Worm (Caenorhabditis elegans) whole organism, early embryonic: ENCODE results near the gene daf-19.

Source experiments
- B0310.2 ChIP-seq: sonication (generic microtip); optimal IDR thresholded peaks from 2 replicates; lab custom pipeline; 2016; ENCODE audit warnings: mild to moderate bottlenecking, missing genetic modification characterization, missing compliant biosample characterization
- F13C5.2 ChIP-seq: sonication (generic microtip); optimal IDR thresholded peaks from 2 replicates; lab custom pipeline; 2017; ENCODE audit warnings: mild to moderate bottlenecking, missing genetic modification characterization, inconsistent platforms, missing compliant biosample characterization
- aly-1 ChIP-seq: sonication (generic microtip); optimal IDR thresholded peaks from 2 replicates; lab custom pipeline; 2016; ENCODE audit warnings: missing genetic modification characterization, missing compliant biosample characterization
- ama-1 ChIP-seq: fragments of 150-350 bp; optimal IDR thresholded peaks from 2 replicates; lab custom pipeline; 2014
- ceh-13 ChIP-seq: fragments of 200-800 bp; sonication (Bioruptor generic); optimal IDR thresholded peaks from 2 replicates; lab custom pipeline; 2018; ENCODE audit warnings: mild to moderate bottlenecking, missing genetic modification characterization, missing compliant biosample characterization
- ceh-36 ChIP-seq: sonication (generic microtip); optimal IDR thresholded peaks from 2 replicates; lab custom pipeline; 2016; ENCODE audit warnings: missing genetic modification characterization, inconsistent platforms, missing compliant biosample characterization
- ets-7 ChIP-seq: sonication (generic microtip); optimal IDR thresholded peaks from 2 replicates; lab custom pipeline; 2016; ENCODE audit warnings: missing genotype, missing genetic modification characterization, missing compliant biosample characterization
- flt-1 ChIP-seq: fragments of 200-800 bp; sonication (Bioruptor generic); IDR thresholded peaks from 2 replicates; pipeline ENCODE4 v1.3.6; 2022; ENCODE audit warnings: missing genetic modification characterization, missing compliant biosample characterization
- hmbx-1 ChIP-seq: sonication (generic microtip); optimal IDR thresholded peaks from 2 replicates; lab custom pipeline; 2016; ENCODE audit warnings: mild to moderate bottlenecking, missing genetic modification characterization, missing compliant biosample characterization
- hmg-4 ChIP-seq: fragments of 200-800 bp; sonication (Bioruptor generic); optimal IDR thresholded peaks from 2 replicates; lab custom pipeline; 2018; ENCODE audit warnings: mild to moderate bottlenecking, missing genetic modification characterization, missing compliant biosample characterization
- hnd-1 ChIP-seq: sonication (generic microtip); optimal IDR thresholded peaks from 2 replicates; lab custom pipeline; 2016; ENCODE audit warnings: missing genetic modification characterization, missing compliant biosample characterization
- pes-1 ChIP-seq: fragments of 200-800 bp; sonication (Bioruptor generic); IDR thresholded peaks from 2 replicates; pipeline ENCODE4 v1.3.6; 2022; ENCODE audit warnings: missing genetic modification reagents, missing genetic modification characterization, missing compliant biosample characterization
- scrt-1 ChIP-seq: fragments of 200-800 bp; sonication (Bioruptor generic); IDR thresholded peaks from 2 replicates; pipeline ENCODE4 v1.3.6; 2022; ENCODE audit warnings: missing genetic modification characterization, missing compliant biosample characterization
- sea-1 ChIP-seq: fragments of 200-800 bp; sonication (Bioruptor generic); conservative IDR thresholded peaks from 2 replicates; pipeline ENCODE4 v1.3.6; 2022; ENCODE audit warnings: missing genetic modification characterization, missing compliant biosample characterization
- tbx-11 ChIP-seq: fragments of 200-800 bp; sonication (Bioruptor generic); IDR thresholded peaks from 2 replicates; pipeline ENCODE4 v1.3.6; 2022; ENCODE audit warnings: missing genetic modification characterization, missing compliant biosample characterization
- tbx-37 ChIP-seq: fragments of 200-800 bp; sonication (Bioruptor generic); conservative IDR thresholded peaks from 2 replicates; pipeline ENCODE4 v1.3.6; 2022; ENCODE audit warnings: missing genetic modification reagents, missing genetic modification characterization, missing compliant biosample characterization
- tra-4 ChIP-seq: sonication (generic microtip); optimal IDR thresholded peaks from 2 replicates; lab custom pipeline; 2017; ENCODE audit warnings: missing genetic modification characterization, missing compliant biosample characterization

Gene daf-19

DNA sequence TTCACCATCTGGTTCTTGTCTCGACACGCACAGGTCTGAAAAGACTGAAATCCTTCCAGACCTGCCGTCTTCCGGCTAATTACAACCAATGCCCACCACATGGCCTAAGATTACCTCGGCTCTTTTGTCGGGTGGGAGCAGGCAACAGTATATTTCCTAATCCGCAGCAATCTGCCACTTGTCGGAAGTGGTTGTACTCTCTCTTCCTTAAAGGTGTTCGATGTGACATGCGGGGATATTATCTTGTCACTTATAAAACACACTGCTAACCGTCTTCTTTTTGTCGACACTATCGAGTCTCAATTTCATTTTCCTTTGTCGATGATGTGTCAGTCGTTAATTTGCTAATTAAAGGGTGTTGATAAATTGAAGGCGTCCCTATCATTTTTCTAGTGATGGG lies 25.1 kb downstream of the daf-19 start, which contains the start of gene F27E5.3:
F27E5.3 (minus strand) TSS at position 101 of the 400 bp plus-strand sequence.
- TF ChIP-seq F13C5.2 (tag; lab: Kevin White, UChicago), result no peak
- no peak for TF ChIP-seq flt-1 (GFP tag; lab: Robert Waterston, UW)
- TF ChIP-seq sea-1 (GFP tag; lab: Robert Waterston, UW), result no peak
- TF ChIP-seq tbx-11 (GFP tag; lab: Robert Waterston, UW), result no peak
- no peak for TF ChIP-seq hmbx-1 (tag; lab: Kevin White, UChicago)
- TF ChIP-seq ceh-36 (tag; lab: Kevin White, UChicago), result no peak
- TF ChIP-seq scrt-1 (GFP tag; lab: Robert Waterston, UW), result no peak

DNA sequence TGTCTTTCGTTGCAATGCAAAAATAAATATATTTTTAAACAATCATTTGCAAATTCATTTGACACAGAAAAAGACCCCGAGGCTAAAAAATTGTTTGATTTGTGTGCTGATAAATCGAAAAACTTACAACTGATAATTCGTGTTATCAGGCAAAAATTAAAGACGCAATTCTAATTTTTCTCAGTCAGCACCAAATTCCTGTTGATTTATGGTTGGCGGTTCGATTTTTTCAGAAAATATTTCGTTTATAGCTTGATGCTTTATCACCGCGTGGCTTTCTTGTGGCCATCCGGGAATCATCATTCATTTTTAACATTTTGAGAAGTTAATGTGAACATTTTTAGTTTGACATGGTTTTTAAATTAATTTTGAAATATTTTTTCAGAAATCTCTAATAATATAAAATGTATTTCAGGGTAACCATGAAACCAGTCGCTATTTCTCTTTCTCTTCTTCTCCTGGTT lies 29.9 kb downstream of the daf-19 start, which contains the start of gene asah-2:
asah-2 (plus strand) TSS at position 414 of the 464 bp plus-strand sequence.
- TF ChIP-seq ceh-13 (GFP tag; lab: Kevin White, UChicago), result no peak
- TF ChIP-seq ama-1 (lab: Kevin White, UChicago), result no peak
- TF ChIP-seq aly-1 (tag; lab: Kevin White, UChicago), result no peak
- no peak for TF ChIP-seq ceh-36 (tag; lab: Kevin White, UChicago)
- TF ChIP-seq tra-4, result no peak
- TF ChIP-seq B0310.2, result no peak
- no peak for TF ChIP-seq hnd-1
- no peak for TF ChIP-seq F13C5.2 (tag; lab: Kevin White, UChicago)
- TF ChIP-seq sea-1 (GFP tag; lab: Robert Waterston, UW), result no peak
- TF ChIP-seq tbx-37 (GFP tag; lab: Robert Waterston, UW), result no peak
- no peak for TF ChIP-seq hmg-4
- no peak for TF ChIP-seq pes-1 (GFP tag; lab: Robert Waterston, UW)
- no peak for TF ChIP-seq tbx-11 (GFP tag; lab: Robert Waterston, UW)
- TF ChIP-seq scrt-1 (GFP tag; lab: Robert Waterston, UW), result no peak

DNA sequence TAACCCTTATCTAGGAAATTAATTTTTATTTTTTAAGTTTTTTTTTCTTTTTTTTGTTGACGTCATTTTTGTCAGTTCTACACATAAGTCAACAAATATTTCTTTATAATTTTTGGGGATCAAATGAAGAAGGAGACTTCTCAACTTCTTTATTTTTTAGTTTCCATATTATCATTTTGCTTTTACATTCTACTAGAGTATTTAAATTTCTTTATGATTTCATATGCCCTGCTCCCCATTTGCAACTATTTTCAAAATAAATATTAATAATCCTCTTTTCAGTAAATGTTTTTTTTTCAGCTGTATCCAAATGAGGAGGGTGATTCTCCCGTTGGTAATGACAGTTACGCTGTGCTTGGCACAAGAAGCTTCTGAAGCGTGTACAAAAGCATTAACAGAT lies 31.8 kb downstream of the daf-19 start, which contains the start of gene phg-1:
phg-1 (plus strand) TSS at position 301 of the 400 bp plus-strand sequence.
- TF ChIP-seq ceh-13 (GFP tag; lab: Kevin White, UChicago), result no peak
- TF ChIP-seq flt-1 (GFP tag; lab: Robert Waterston, UW), result no peak
- TF ChIP-seq pes-1 (GFP tag; lab: Robert Waterston, UW), result no peak
- no peak for TF ChIP-seq hnd-1
- no peak for TF ChIP-seq aly-1 (tag; lab: Kevin White, UChicago)
- no peak for TF ChIP-seq F13C5.2 (tag; lab: Kevin White, UChicago)
- no peak for TF ChIP-seq ama-1 (lab: Kevin White, UChicago)
- TF ChIP-seq ets-7, result no peak
- no peak for TF ChIP-seq hmg-4
- no peak for TF ChIP-seq ceh-36 (tag; lab: Kevin White, UChicago)
- no peak for TF ChIP-seq scrt-1 (GFP tag; lab: Robert Waterston, UW)
- no peak for TF ChIP-seq tbx-37 (GFP tag; lab: Robert Waterston, UW)
- no peak for TF ChIP-seq sea-1 (GFP tag; lab: Robert Waterston, UW)
- no peak for TF ChIP-seq B0310.2
- no peak for TF ChIP-seq hmbx-1 (tag; lab: Kevin White, UChicago)
- TF ChIP-seq tra-4, result no peak
- no peak for TF ChIP-seq tbx-11 (GFP tag; lab: Robert Waterston, UW)

DNA sequence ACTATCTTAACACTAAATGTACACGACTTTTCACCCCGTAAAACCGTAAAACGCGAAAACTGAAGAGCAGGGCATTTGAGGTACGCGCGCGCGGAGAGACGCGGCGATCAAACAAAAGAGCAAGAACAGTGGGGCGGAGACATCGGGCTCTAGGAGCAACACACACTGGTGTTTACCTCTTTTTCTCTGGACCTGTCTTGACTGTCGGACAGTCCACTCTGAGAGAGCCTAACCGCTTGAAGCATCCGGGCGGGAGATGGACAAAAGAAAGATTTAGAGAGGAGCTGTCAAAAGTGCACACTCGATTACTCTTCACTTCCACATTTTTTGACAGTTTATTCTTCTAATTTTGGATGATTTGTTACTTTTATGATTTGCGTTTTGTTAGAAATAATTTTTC lies 32.4 kb downstream of the daf-19 start:
- no peak for TF ChIP-seq hnd-1
- TF ChIP-seq pes-1 (GFP tag; lab: Robert Waterston, UW), result no peak
- TF ChIP-seq scrt-1 (GFP tag; lab: Robert Waterston, UW), result no peak
- no peak for TF ChIP-seq B0310.2
- TF ChIP-seq F13C5.2 (tag; lab: Kevin White, UChicago), result no peak
- TF ChIP-seq sea-1 (GFP tag; lab: Robert Waterston, UW), result no peak
- no peak for TF ChIP-seq hmg-4
- no peak for TF ChIP-seq tra-4
- TF ChIP-seq tbx-11 (GFP tag; lab: Robert Waterston, UW), result no peak
- TF ChIP-seq ceh-13 (GFP tag; lab: Kevin White, UChicago), result no peak
- no peak for TF ChIP-seq ceh-36 (tag; lab: Kevin White, UChicago)
- TF ChIP-seq ama-1 (lab: Kevin White, UChicago), result no peak
- TF ChIP-seq aly-1 (tag; lab: Kevin White, UChicago), result no peak
- TF ChIP-seq flt-1 (GFP tag; lab: Robert Waterston, UW), result no peak
- TF ChIP-seq tbx-37 (GFP tag; lab: Robert Waterston, UW), result no peak
- TF ChIP-seq ets-7, result no peak
- TF ChIP-seq hmbx-1 (tag; lab: Kevin White, UChicago), result no peak

DNA sequence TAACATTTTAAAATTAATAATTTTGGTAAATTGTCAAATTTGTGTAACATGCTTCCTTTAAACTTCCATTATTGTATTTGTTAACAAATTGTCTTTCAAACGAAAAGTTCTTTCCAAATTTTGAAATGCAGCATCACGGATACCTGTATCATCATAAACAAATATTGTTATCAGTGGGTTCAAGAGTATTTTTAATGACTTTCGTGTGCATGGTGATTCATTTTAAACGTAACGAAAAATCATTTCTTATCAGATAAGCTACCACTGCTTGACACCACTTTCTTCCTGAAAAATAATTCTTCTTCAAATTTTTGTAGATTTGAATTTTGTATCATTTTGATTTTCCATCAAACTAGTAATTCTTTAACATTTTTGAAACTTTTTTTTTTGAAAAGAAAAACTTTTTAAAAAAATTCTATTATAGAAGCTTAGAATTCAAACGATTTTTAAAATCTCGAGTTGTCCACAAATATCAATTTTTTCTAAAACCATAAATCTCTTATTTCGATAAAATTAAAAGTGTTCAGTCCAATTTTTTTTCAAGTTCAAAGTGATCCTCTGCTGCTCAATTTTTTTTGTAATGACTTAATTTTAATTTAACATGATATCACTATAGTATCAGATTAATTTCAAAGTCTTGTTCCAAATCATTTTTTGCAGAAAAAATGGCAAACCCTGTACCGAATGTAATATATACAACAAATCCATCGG lies 34.7 kb downstream of the daf-19 start, which contains the start of gene F27E5.9:
F27E5.9 (plus strand) TSS at position 661 of the 711 bp plus-strand sequence.
- no peak for TF ChIP-seq pes-1 (GFP tag; lab: Robert Waterston, UW)
- TF ChIP-seq hmg-4, result no peak
- no peak for TF ChIP-seq ceh-13 (GFP tag; lab: Kevin White, UChicago)
- TF ChIP-seq sea-1 (GFP tag; lab: Robert Waterston, UW), result no peak
- no peak for TF ChIP-seq ceh-36 (tag; lab: Kevin White, UChicago)
- no peak for TF ChIP-seq tbx-11 (GFP tag; lab: Robert Waterston, UW)
- no peak for TF ChIP-seq tra-4
- no peak for TF ChIP-seq B0310.2
- TF ChIP-seq hmbx-1 (tag; lab: Kevin White, UChicago), result no peak
- TF ChIP-seq ets-7, result no peak
- no peak for TF ChIP-seq ama-1 (lab: Kevin White, UChicago)
- TF ChIP-seq F13C5.2 (tag; lab: Kevin White, UChicago), result no peak
- no peak for TF ChIP-seq hnd-1
- no peak for TF ChIP-seq scrt-1 (GFP tag; lab: Robert Waterston, UW)
- TF ChIP-seq flt-1 (GFP tag; lab: Robert Waterston, UW), result no peak
- TF ChIP-seq tbx-37 (GFP tag; lab: Robert Waterston, UW), result no peak

DNA sequence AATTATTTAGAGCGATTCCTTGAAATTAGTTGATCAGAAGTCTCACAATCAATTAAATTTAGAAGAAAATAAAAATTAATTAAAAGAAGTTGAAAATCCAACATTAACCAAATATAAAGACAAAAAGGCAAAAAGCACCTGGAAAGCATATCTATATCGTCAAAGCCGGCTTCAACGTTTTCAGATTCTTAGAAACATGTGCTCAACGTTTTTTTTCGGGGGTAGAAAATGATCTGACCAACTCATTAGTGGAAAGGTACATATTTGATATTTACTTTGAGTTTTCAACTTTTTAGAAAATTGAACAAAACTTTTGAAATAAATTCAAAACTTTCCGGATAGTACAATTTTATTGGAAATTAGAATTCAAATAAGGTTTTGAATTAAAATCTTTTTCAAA lies 36.3 kb downstream of the daf-19 start:
- TF ChIP-seq sea-1 (GFP tag; lab: Robert Waterston, UW) (no peak), ceh-36 (tag; lab: Kevin White, UChicago) (no peak), ama-1 (lab: Kevin White, UChicago) (no peak), pes-1 (GFP tag; lab: Robert Waterston, UW) (no peak)
